Fruit fly (Drosophila melanogaster): ENCODE results near the gene Ypel.

DNA sequence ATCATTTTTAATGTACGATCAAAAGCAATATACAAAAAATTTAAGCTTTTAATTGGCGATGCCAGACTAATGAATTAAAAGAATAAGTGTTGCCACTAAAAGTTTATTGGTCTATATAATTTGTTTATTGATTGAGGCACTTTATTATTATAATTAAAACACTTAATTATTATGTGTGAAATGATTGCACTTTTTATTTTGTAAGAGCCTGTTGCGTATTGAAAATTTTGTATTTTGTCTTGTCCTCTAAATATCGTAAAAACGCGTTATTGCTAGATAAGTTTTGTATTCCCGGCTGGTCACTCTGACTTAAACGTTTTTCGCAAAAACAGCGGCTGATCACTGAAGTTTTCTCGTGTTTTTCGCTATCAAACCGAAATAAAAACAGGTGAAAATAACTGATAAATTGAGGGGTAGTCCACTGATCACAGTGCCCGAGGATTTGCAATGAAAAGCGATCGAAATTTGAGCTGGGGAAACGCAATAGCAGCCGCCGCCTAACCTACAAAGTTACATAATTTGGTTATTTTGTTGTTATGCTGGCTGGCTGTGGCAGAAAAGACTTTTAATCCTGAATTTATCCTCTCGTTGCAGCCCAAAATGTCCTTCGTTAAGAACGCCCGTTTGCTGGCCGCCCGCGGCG, 634 bp upstream of the Ypel start, which contains the start of gene ATPsyndelta:
- TF ChIP-seq CG10348 (GFP tag; IDR thresholded peaks at IDR 0.05) (no peak), CG9948 (tag; optimal IDR thresholded peaks at IDR 0.05) (no peak), CG34367 (tag; optimal IDR thresholded peaks at IDR 0.05) (no peak), CG8301 (tag; optimal IDR thresholded peaks at IDR 0.05) (no peak), fd96Ca (GFP tag; IDR thresholded peaks at IDR 0.05) (no peak), rn (GFP tag; IDR thresholded peaks at IDR 0.05) (no peak), CG14655 (GFP tag; optimal IDR thresholded peaks at IDR 0.05) (no peak), Pif1A (GFP tag; optimal IDR thresholded peaks at IDR 0.05) (no peak), CG8159 (tag; optimal IDR thresholded peaks at IDR 0.05) (no peak), CG17806 (tag; optimal IDR thresholded peaks at IDR 0.05) (no peak), CG4496 (GFP tag; IDR thresholded peaks at IDR 0.05) (no peak)
